Worm (Caenorhabditis elegans) whole organism, early embryonic: ENCODE results near the gene T23C6.4.

Experiments used
- B0310.2 ChIP-seq: sonication (generic microtip); optimal IDR thresholded peaks from 2 replicates; lab custom pipeline; 2016; ENCODE audit warnings: mild to moderate bottlenecking, missing genetic modification characterization, missing compliant biosample characterization
- ama-1 ChIP-seq: fragments of 150-350 bp; optimal IDR thresholded peaks from 2 replicates; lab custom pipeline; 2014
- ceh-36 ChIP-seq: sonication (generic microtip); optimal IDR thresholded peaks from 2 replicates; lab custom pipeline; 2016; ENCODE audit warnings: missing genetic modification characterization, inconsistent platforms, missing compliant biosample characterization
- hmbx-1 ChIP-seq: sonication (generic microtip); optimal IDR thresholded peaks from 2 replicates; lab custom pipeline; 2016; ENCODE audit warnings: mild to moderate bottlenecking, missing genetic modification characterization, missing compliant biosample characterization
- tbx-37 ChIP-seq: fragments of 200-800 bp; sonication (Bioruptor generic); conservative IDR thresholded peaks from 2 replicates; pipeline ENCODE4 v1.3.6; 2022; ENCODE audit warnings: missing genetic modification reagents, missing genetic modification characterization, missing compliant biosample characterization

DNA sequence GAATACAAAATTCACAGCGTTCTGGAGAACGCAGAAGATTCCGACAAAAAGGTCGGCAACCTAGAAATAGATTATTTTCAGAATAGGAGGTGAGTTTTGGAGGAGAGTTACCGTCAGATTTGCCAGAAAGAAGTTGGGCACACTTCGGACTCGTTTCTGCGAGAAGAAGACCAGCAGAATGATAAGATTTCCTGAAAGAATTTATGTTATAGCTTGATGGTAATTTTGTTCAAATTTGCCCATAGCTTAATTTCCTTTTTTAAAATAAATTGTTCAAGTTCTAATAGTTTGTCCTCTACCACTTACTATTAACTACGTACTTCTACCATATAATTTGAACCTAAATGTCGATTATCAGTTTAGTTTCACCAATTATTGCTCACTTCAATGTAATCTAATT lies 7.4 kb upstream of the T23C6.4 start:
- TF ChIP-seq hmbx-1 (tag; lab: Kevin White, UChicago) (no peak), ceh-36 (tag; lab: Kevin White, UChicago) (no peak), tbx-37 (GFP tag; lab: Robert Waterston, UW) (no peak), B0310.2 (tag; lab: Kevin White, UChicago) (no peak), ama-1 (lab: Kevin White, UChicago) (no peak)
